Fruit fly (Drosophila melanogaster) Kc167 (cell line): ENCODE data around the gene mthl1.
A peak's percentile ranks its signal among the peaks of the same experiment; 100 is the strongest.

ENCODE experiments used
- Myc ChIP-seq: fragments of >200 bp; optimal IDR thresholded peaks from 2 replicates; lab custom pipeline; 2017; ENCODE audit warnings: missing external identifiers
- Sin3A ChIP-seq: fragments of >200 bp; optimal IDR thresholded peaks from 2 replicates; lab custom pipeline; 2018; ENCODE audit warnings: missing external identifiers
- h ChIP-seq: fragments of >200 bp; optimal IDR thresholded peaks from 3 replicates; lab custom pipeline; 2018; ENCODE audit warnings: missing external identifiers
- insv ChIP-seq: fragments of >200 bp; optimal IDR thresholded peaks from 3 replicates; lab custom pipeline; 2018; ENCODE audit warnings: missing external identifiers
- psq ChIP-seq: fragments of >200 bp; optimal IDR thresholded peaks from 2 replicates; lab custom pipeline; 2017; ENCODE audit warnings: missing external identifiers
- ttk ChIP-seq: sonication (Bioruptor generic); optimal IDR thresholded peaks from 2 replicates; lab custom pipeline; 2017; ENCODE audit warnings: missing external identifiers

Gene mthl1

dm6 chrX:16621462-16621861 is 19.3 kb upstream of the mthl1 start, which contains the start of gene CG9782:
Gene CG9782 (minus strand): TSS chrX:16621589.
- no peak for TF ChIP-seq insv (lab: Kevin White, UChicago)
- no peak for TF ChIP-seq psq (lab: Kevin White, UChicago)
- no peak for TF ChIP-seq Sin3A (lab: Kevin White, UChicago)
- no peak for TF ChIP-seq h (lab: Kevin White, UChicago)
- no peak for TF ChIP-seq ttk (lab: Kevin White, UChicago)
- no peak for TF ChIP-seq Myc (lab: Kevin White, UChicago)

- TF ChIP-seq Myc (lab: Kevin White, UChicago) (no peak), psq (lab: Kevin White, UChicago) (no peak), h (lab: Kevin White, UChicago) (no peak), ttk (lab: Kevin White, UChicago) (no peak), Sin3A (lab: Kevin White, UChicago) (no peak), insv (lab: Kevin White, UChicago) (no peak)
Measured at dm6 chrX:16623524-16623923, 17.2 kb upstream of the mthl1 start.

- no peak for TF ChIP-seq h (lab: Kevin White, UChicago)
- TF ChIP-seq Sin3A (lab: Kevin White, UChicago) = no peak
- no peak for TF ChIP-seq Myc (lab: Kevin White, UChicago)
- TF ChIP-seq insv (lab: Kevin White, UChicago) = no peak
- no peak for TF ChIP-seq psq (lab: Kevin White, UChicago)
- no peak for TF ChIP-seq ttk (lab: Kevin White, UChicago)
Measured at dm6 chrX:16624519-16624918, 16.2 kb upstream of the mthl1 start.

dm6 chrX:16632135-16632534 is 8.6 kb upstream of the mthl1 start, which contains the start of gene CG9777:
Gene CG9777 (minus strand): TSS chrX:16632235.
- TF ChIP-seq h (lab: Kevin White, UChicago) = no peak

- no peak for TF ChIP-seq psq (lab: Kevin White, UChicago)
- no peak for TF ChIP-seq Myc (lab: Kevin White, UChicago)
- no peak for TF ChIP-seq Sin3A (lab: Kevin White, UChicago)
- no peak for TF ChIP-seq h (lab: Kevin White, UChicago)
- TF ChIP-seq ttk (lab: Kevin White, UChicago) = no peak
- no peak for TF ChIP-seq insv (lab: Kevin White, UChicago)
Measured at dm6 chrX:16633181-16633957, 7.4 kb upstream of the mthl1 start.

dm6 chrX:16637106-16637590 is 3.6 kb upstream of the mthl1 start, which contains the start of gene Rok:
Gene Rok (minus strand): TSS chrX:16637414.
- TF ChIP-seq Myc (lab: Kevin White, UChicago) = no peak
- TF ChIP-seq psq (lab: Kevin White, UChicago) = no peak
- TF ChIP-seq ttk (lab: Kevin White, UChicago) = no peak
- no peak for TF ChIP-seq insv (lab: Kevin White, UChicago)
- TF ChIP-seq h (lab: Kevin White, UChicago) = no peak
- TF ChIP-seq Sin3A (lab: Kevin White, UChicago) = no peak

- TF ChIP-seq Sin3A (lab: Kevin White, UChicago) (no peak), h (lab: Kevin White, UChicago) (no peak), insv (lab: Kevin White, UChicago) (no peak), psq (lab: Kevin White, UChicago) (peak; percentile 98), Myc (lab: Kevin White, UChicago) (no peak)
Measured at dm6 chrX:16637594-16638485, 2.9 kb upstream of the mthl1 start, which contains the start of gene RpS19a. Gene RpS19a (plus strand): TSS chrX:16637894.

- TF ChIP-seq Myc (lab: Kevin White, UChicago) = no peak
- TF ChIP-seq h (lab: Kevin White, UChicago) = no peak
- TF ChIP-seq insv (lab: Kevin White, UChicago) = no peak
- no peak for TF ChIP-seq Sin3A (lab: Kevin White, UChicago)
- no peak for TF ChIP-seq psq (lab: Kevin White, UChicago)
- TF ChIP-seq ttk (lab: Kevin White, UChicago) = no peak
Measured at dm6 chrX:16641101-16641420, 293 bp downstream of the mthl1 start.

- TF ChIP-seq insv (lab: Kevin White, UChicago) = no peak
- TF ChIP-seq h (lab: Kevin White, UChicago) = no peak
Measured at dm6 chrX:16643363-16643946, 2.7 kb downstream of the mthl1 start.

dm6 chrX:16644535-16645131 is 3.9 kb downstream of the mthl1 start:
- TF ChIP-seq ttk (lab: Kevin White, UChicago) = no peak

- no peak for TF ChIP-seq Sin3A (lab: Kevin White, UChicago)
- TF ChIP-seq insv (lab: Kevin White, UChicago) = no peak
- no peak for TF ChIP-seq psq (lab: Kevin White, UChicago)
- TF ChIP-seq ttk (lab: Kevin White, UChicago) = no peak
- TF ChIP-seq Myc (lab: Kevin White, UChicago) = no peak
- TF ChIP-seq h (lab: Kevin White, UChicago) = no peak
Measured at dm6 chrX:16645472-16645871, 4.7 kb downstream of the mthl1 start.
